Fruit fly (Drosophila melanogaster): ENCODE measurements around the gene CG6153.

- TF ChIP-seq toe (GFP tag; optimal IDR thresholded peaks at IDR 0.05), result no peak
- no peak for TF ChIP-seq CG33017 (tag; optimal IDR thresholded peaks at IDR 0.05)
- no peak for TF ChIP-seq bab1 (GFP tag; optimal IDR thresholded peaks at IDR 0.05)
- TF ChIP-seq Hr96 (GFP tag; optimal IDR thresholded peaks at IDR 0.05), result no peak
These were observed 18.4 kb upstream of the CG6153 start for dm6 chr2L:12674365-12674764.

Data from whole organism, adult.